Fruit fly (Drosophila melanogaster) whole organism: ENCODE data around the gene ND-30.

ENCODE experiments used
- CG8478 ChIP-seq: fragments of >200 bp; optimal IDR thresholded peaks from 2 replicates; lab custom pipeline; 2018; ENCODE audit warnings: inconsistent platforms
- Dll ChIP-seq: fragments of >200 bp; optimal IDR thresholded peaks from 2 replicates; lab custom pipeline; 2017
- EcR ChIP-seq, 2 experiments: fragments of >200 bp; optimal IDR thresholded peaks; 2 replicates each; lab custom pipeline; 2017; ENCODE audit warnings: missing biosample characterization in 2 of 2, missing genetic modification characterization in 2 of 2, missing genetic modification reagents in 2 of 2
- pan ChIP-seq: fragments of >200 bp; optimal IDR thresholded peaks from 2 replicates; lab custom pipeline; 2017
- psq ChIP-seq: fragments of >200 bp; optimal IDR thresholded peaks from 2 replicates; lab custom pipeline; 2017
- usp ChIP-seq: fragments of >200 bp; optimal IDR thresholded peaks from 2 replicates; lab custom pipeline; 2017; ENCODE audit warnings: missing biosample characterization, missing genetic modification characterization, mixed read lengths

Gene ND-30

DNA sequence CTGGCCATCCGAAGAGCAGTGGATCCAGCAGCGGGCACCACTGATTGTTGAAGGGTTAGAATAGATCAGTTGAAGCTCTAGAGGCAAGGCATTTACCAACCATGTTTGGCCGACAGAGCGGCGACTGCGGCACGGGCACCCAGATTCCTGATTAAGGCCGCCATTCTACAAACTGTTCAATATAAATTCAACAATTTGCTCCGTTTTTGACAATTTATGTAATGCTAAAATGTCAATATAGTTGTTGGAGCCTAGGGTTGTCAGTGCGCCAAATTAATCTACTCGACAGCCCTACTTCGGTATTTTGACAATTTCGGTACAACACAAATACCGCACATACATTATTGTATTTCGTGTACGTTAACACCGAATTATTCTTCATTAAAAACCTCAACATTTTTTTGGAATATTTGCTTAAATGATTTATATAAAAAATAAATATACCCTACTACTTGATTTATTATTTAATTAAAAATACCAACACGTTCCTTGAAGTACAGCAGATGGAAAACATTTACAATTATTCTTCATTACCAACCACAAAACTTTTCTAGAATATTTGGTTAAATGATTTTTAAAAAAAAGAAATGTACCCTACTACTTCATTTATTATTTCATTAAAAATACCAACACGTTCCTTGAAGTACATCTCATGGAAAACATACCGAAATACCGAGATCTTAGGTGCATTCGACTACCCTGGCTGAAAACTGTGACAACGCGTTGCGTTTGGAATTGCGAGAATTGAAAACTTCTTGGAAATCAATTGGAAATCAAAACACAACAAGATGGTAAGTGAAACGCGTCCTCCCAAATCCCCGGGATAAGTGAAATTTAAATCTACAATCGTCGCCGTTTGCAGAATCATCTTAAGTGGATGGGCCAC, at the start of gene ND-30, which contains the start of gene CG15812:
ND-30 (minus strand) TSS at position 270 of the 886 bp plus-strand sequence.
CG15812 (plus strand) TSS at position 683 of the 886 bp plus-strand sequence.
- TF ChIP-seq usp (GFP tag; lab: Kevin White, UChicago) (no peak), psq (lab: Kevin White, UChicago) (no peak), CG8478 (lab: Kevin White, UChicago) (no peak), EcR (GFP tag; optimal IDR thresholded peaks at IDR 0.05; lab: Kevin White, UChicago) (no peak)

DNA sequence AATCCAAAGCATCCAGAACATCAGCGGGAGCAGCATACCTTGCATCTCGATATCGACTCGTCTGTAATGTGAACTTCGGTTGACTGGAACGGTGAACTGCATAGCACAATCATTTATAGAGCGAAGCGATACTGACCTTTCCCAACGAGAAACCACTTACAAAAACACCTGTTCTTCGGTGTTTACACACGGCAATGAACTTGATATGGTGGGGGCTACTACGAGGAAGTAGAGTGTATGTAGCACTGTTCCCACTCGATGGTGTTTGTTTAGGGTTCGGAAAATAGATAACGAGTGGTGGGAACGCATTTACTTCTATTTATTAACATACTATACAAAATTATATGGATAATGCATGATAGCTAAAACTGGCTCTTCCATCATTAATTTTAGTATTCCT, 49.5 kb upstream of the ND-30 start, which contains the start of the genes CG32269 and CG32270:
CG32269 (minus strand) TSS at position 91 of the 400 bp plus-strand sequence.
CG32270 (minus strand) TSS at position 91 of the 400 bp plus-strand sequence.
- TF ChIP-seq CG8478 (lab: Kevin White, UChicago) (no peak), Dll (lab: Kevin White, UChicago) (no peak), pan (lab: Kevin White, UChicago) (no peak), usp (GFP tag; lab: Kevin White, UChicago) (no peak), psq (lab: Kevin White, UChicago) (no peak), EcR (GFP tag; optimal IDR thresholded peaks at IDR 0.05; lab: Kevin White, UChicago) (no peak)

DNA sequence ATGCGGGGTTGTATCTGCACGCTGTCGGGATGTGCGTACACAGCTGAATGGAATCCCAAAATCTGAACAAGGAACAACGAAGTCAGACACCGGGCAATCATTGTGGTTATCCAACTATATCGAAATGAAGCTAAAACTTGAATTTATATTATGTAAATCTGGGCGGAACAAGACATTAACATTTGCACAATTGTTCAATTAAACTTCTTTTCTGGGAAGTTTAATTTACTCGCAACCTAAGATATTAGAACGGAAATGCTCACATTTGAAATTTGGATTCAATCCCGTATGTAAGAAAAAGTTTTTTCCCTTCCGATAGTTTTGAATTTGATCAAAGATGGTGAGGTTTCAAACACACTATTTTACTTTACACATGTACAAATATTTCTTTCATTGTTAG, 46.9 kb upstream of the ND-30 start, which contains the start of gene CG33160:
CG33160 (minus strand) TSS at position 101 of the 400 bp plus-strand sequence.
- TF ChIP-seq EcR (GFP tag; optimal IDR thresholded peaks at IDR 0.05; lab: Kevin White, UChicago) (no peak), Dll (lab: Kevin White, UChicago) (no peak), CG8478 (lab: Kevin White, UChicago) (no peak), psq (lab: Kevin White, UChicago) (no peak), pan (lab: Kevin White, UChicago) (no peak), usp (GFP tag; lab: Kevin White, UChicago) (no peak)

DNA sequence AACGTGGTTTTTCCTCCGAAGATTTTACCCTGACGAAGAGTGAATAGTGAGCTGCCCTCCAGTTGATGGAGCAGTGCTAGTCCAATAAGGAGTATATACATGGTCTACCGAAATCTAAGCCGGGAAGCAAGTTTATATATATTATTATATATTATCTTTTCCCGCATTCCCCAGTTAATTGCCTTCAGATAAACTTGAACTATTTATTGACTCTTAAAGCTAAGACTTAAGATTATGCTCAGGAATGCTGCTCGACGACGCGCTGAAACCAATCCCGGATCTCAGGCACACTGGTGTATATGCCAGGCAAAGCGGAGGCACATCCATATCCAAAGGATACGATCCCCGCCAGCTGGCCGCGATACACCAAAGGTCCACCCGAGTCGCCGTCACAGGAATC, 46.0 kb upstream of the ND-30 start, which contains the start of gene CG32277:
CG32277 (minus strand) TSS at position 101 of the 400 bp plus-strand sequence.
- TF ChIP-seq EcR (GFP tag; optimal IDR thresholded peaks at IDR 0.05; lab: Kevin White, UChicago) (no peak), Dll (lab: Kevin White, UChicago) (no peak), CG8478 (lab: Kevin White, UChicago) (no peak), pan (lab: Kevin White, UChicago) (no peak), usp (GFP tag; lab: Kevin White, UChicago) (no peak), psq (lab: Kevin White, UChicago) (no peak)

DNA sequence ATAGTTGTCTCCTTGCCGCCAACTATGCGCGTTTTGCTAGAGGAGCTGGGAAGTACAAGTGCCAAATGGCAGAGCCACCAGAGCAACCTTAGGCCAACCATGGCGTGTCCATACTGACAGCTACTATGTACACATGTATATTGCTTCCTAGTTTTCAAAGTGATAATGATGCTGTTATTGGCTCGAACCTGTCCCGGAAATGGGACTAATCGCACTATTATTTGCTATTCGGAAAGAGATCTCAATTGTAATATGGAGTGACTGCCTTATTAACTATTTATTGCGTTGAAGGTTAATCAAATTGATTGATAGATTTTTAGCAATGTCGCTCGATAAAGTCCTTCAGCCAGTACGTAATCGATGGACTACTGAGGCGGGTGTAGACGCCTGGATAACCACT, 45.0 kb upstream of the ND-30 start, which contains the start of gene CG33159:
CG33159 (minus strand) TSS at position 101 of the 400 bp plus-strand sequence.
- TF ChIP-seq Dll (lab: Kevin White, UChicago): no peak
- no peak for TF ChIP-seq usp (GFP tag; lab: Kevin White, UChicago)
- no peak for TF ChIP-seq psq (lab: Kevin White, UChicago)
- no peak for TF ChIP-seq EcR (GFP tag; optimal IDR thresholded peaks at IDR 0.05; lab: Kevin White, UChicago)
- TF ChIP-seq CG8478 (lab: Kevin White, UChicago): no peak
- no peak for TF ChIP-seq pan (lab: Kevin White, UChicago)

DNA sequence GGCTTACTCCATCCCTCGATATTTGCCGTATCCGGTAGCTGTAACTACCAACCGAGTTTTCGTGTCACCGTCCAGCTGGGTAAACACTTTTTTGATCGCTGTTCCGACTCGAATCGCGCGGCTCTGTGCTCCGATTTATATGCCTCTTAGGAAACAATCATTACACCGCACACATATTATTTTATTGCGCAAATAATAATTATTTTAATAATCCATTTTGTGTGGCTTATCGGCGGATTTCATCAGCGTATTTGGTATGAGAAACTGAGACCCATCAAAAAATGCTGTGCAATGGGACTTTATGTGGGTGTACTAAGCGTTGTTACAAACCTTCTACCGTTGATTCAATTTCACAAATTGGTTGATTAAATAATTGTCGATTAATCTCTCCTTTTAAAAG, 43.7 kb upstream of the ND-30 start, which contains the start of gene CG32271:
CG32271 (minus strand) TSS at position 101 of the 400 bp plus-strand sequence.
- no peak for TF ChIP-seq usp (GFP tag; lab: Kevin White, UChicago)
- no peak for TF ChIP-seq pan (lab: Kevin White, UChicago)
- TF ChIP-seq EcR (GFP tag; optimal IDR thresholded peaks at IDR 0.05; lab: Kevin White, UChicago): no peak
- TF ChIP-seq psq (lab: Kevin White, UChicago): no peak
- TF ChIP-seq CG8478 (lab: Kevin White, UChicago): no peak
- TF ChIP-seq Dll (lab: Kevin White, UChicago): no peak

DNA sequence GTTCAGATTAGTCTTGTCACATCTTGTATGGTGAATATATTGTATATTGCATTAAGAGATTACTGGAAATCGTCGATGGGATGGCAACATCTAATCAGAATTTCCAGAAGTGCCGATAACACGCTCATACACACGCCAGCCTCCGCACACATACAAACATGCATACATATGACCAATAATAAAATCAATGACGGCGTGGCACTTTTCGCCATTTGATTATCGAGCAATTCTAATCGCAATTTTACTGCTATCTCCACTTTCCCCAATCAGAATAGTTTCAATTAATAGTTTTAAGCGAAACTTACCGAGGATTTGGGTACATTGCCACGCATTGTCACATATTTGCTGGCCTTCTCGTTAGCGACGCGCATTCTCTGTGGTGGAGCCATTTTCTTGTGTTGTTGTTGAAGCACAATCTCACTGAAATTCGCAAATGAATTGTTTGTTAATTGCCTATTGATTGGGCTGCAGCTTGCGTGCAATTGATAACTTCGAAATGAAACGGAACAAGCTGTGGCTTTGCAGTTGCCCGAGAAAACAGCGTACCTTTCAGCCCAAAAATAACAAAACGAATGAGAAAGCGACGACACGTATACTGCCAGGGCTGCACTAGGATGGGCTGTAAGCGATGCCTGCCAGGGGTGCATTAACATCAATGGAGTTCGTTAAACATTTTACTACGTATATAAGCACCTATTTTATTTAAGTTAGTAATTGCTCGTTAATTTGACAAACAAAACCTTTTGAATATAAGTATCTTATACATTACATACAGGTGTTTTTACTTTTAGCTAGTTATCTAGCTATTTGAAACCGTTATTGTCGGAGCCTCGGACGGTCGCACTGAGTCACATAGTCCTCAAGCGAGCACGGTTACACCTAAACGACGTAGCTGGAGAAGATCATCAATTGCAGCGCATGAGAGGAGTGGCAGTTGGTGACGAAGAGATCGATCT, 39.3 kb upstream of the ND-30 start, which contains the start of the genes CG32276 and gry:
CG32276 (minus strand) TSS at position 601 of the 956 bp plus-strand sequence.
gry (plus strand) TSS at position 644 of the 956 bp plus-strand sequence.
- TF ChIP-seq Dll (lab: Kevin White, UChicago) (no peak), EcR (GFP tag; optimal IDR thresholded peaks at IDR 0.05; lab: Kevin White, UChicago) (no peak), psq (lab: Kevin White, UChicago) (no peak), pan (lab: Kevin White, UChicago) (no peak), usp (GFP tag; lab: Kevin White, UChicago) (no peak), CG8478 (lab: Kevin White, UChicago) (no peak)

DNA sequence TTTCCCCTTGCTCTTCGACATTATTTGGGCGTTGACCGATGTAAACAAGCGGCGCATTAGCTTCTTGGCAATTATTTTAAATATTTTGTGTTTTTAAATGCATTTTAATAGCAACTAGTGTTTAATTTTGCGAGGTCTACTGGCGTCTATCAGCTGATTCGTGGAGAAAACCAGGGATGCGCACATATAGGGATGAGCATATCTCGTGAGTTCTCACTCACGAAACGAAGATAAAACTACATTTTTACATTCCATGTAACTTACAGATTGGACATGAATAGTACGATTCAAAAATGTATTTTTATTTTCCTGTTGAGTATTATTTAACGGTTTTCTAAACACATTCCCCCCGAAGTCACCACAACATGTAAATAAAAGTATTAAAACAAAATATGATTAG, 38.1 kb upstream of the ND-30 start, which contains the start of gene CG14966:
CG14966 (minus strand) TSS at position 168 of the 400 bp plus-strand sequence.
- TF ChIP-seq psq (lab: Kevin White, UChicago): no peak
- TF ChIP-seq EcR (GFP tag; optimal IDR thresholded peaks at IDR 0.05; lab: Kevin White, UChicago): no peak
- TF ChIP-seq CG8478 (lab: Kevin White, UChicago): no peak
- TF ChIP-seq usp (GFP tag; lab: Kevin White, UChicago): no peak
- no peak for TF ChIP-seq pan (lab: Kevin White, UChicago)
- TF ChIP-seq Dll (lab: Kevin White, UChicago): no peak

DNA sequence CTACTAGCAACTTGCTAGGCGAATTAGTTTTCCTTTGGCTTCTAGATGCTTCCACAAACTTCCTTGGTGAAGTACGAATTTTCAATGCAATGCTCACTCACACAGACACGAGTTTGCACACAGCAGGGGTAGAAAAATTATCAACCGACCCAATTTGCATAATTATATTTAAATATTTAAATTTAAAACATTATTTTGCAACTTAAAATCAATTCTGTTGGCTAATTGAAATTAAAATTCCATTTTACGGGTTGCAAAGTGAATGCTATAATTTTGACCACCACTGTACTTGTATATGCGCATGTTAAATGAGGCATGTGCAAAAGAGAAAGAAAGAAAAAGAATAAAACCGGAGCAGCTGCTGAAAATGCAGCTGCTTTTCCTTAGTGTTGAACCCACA, 34.7 kb upstream of the ND-30 start:
- TF ChIP-seq pan (lab: Kevin White, UChicago) (no peak), usp (GFP tag; lab: Kevin White, UChicago) (no peak), Dll (lab: Kevin White, UChicago) (no peak), CG8478 (lab: Kevin White, UChicago) (no peak), EcR (GFP tag; optimal IDR thresholded peaks at IDR 0.05; lab: Kevin White, UChicago) (no peak), psq (lab: Kevin White, UChicago) (no peak)
